Worm (Caenorhabditis elegans): ENCODE measurements around the gene W02F12.4.
A peak's percentile ranks its signal among the peaks of the same experiment; 100 is the strongest.

The W02F12.4 gene

ce11 chrV:6685963-6686362, 20.8 kb downstream of the W02F12.4 start:
- TF ChIP-seq ref-2 (tag; optimal IDR thresholded peaks at IDR 0.05) (no peak), ceh-19 (GFP tag; optimal IDR thresholded peaks at IDR 0.05) (no peak), fax-1 (tag; optimal IDR thresholded peaks at IDR 0.05) (no peak), rnt-1 (tag; optimal IDR thresholded peaks at IDR 0.05) (no peak), hlh-6 (tag; optimal IDR thresholded peaks at IDR 0.05) (no peak), hlh-30 (tag; optimal IDR thresholded peaks at IDR 0.05; ENCODE audit: insufficient read depth) (no peak), ceh-6 (GFP tag; optimal IDR thresholded peaks at IDR 0.05) (no peak), pag-3 (tag; optimal IDR thresholded peaks at IDR 0.05; ENCODE audit: borderline replicate concordance) (no peak)

ce11 chrV:6685499-6685898, 21.2 kb downstream of the W02F12.4 start:
- no peak for TF ChIP-seq sox-2 (GFP tag; IDR thresholded peaks at IDR 0.05)
- TF ChIP-seq mec-3 (tag; optimal IDR thresholded peaks at IDR 0.05; ENCODE audit: borderline replicate concordance): no peak
- no peak for TF ChIP-seq ttx-3 (tag; optimal IDR thresholded peaks at IDR 0.05)
- no peak for TF ChIP-seq elt-4 (tag; optimal IDR thresholded peaks at IDR 0.05)
- TF ChIP-seq ceh-31 (tag; optimal IDR thresholded peaks at IDR 0.05): no peak
- TF ChIP-seq dmd-4 (tag; optimal IDR thresholded peaks at IDR 0.05; ENCODE audit: borderline replicate concordance): no peak
- TF ChIP-seq ceh-30 (tag; optimal IDR thresholded peaks at IDR 0.05): no peak
- TF ChIP-seq T23F11.4 (GFP tag; optimal IDR thresholded peaks at IDR 0.05): no peak
- TF ChIP-seq F13H6.1 (tag; optimal IDR thresholded peaks at IDR 0.05): no peak
- TF ChIP-seq sox-4 (tag; optimal IDR thresholded peaks at IDR 0.05): no peak
- TF ChIP-seq C08G9.2 (tag; optimal IDR thresholded peaks at IDR 0.05): no peak
- TF ChIP-seq hlh-30 (tag; optimal IDR thresholded peaks at IDR 0.05; ENCODE audit: insufficient read depth): no peak
- no peak for TF ChIP-seq tbx-7 (tag; optimal IDR thresholded peaks at IDR 0.05)
- TF ChIP-seq hlh-8 (tag; optimal IDR thresholded peaks at IDR 0.05): no peak
- TF ChIP-seq dve-1 (tag; optimal IDR thresholded peaks at IDR 0.05): no peak
- no peak for TF ChIP-seq ceh-22 (tag; optimal IDR thresholded peaks at IDR 0.05)
- TF ChIP-seq pros-1 (tag; optimal IDR thresholded peaks at IDR 0.05): no peak
- TF ChIP-seq hlh-6 (tag; optimal IDR thresholded peaks at IDR 0.05): no peak
- TF ChIP-seq pha-4 (tag; optimal IDR thresholded peaks at IDR 0.05): no peak
- TF ChIP-seq zip-5 (tag; optimal IDR thresholded peaks at IDR 0.05): no peak

- TF ChIP-seq unc-42 (tag; optimal IDR thresholded peaks at IDR 0.05) (peak; percentile 43), ceh-31 (tag; optimal IDR thresholded peaks at IDR 0.05) (peak; percentile 40), ceh-30 (tag; optimal IDR thresholded peaks at IDR 0.05) (no peak), sox-2 (GFP tag; IDR thresholded peaks at IDR 0.05) (peak; percentile 38), tbx-2 (tag; optimal IDR thresholded peaks at IDR 0.05) (no peak)
These were observed 22.2 kb downstream of the W02F12.4 start for ce11 chrV:6684541-6684940.

- TF ChIP-seq pha-2 (tag; optimal IDR thresholded peaks at IDR 0.05): no peak
- TF ChIP-seq syd-9 (tag; optimal IDR thresholded peaks at IDR 0.05): no peak
- TF ChIP-seq T23F11.4 (GFP tag; optimal IDR thresholded peaks at IDR 0.05): no peak
- TF ChIP-seq odd-2 (tag; optimal IDR thresholded peaks at IDR 0.05): no peak
- TF ChIP-seq pag-3 (tag; optimal IDR thresholded peaks at IDR 0.05; ENCODE audit: borderline replicate concordance): no peak
These were observed 23.0 kb downstream of the W02F12.4 start for ce11 chrV:6683740-6684139.

- no peak for TF ChIP-seq C08G9.2 (tag; optimal IDR thresholded peaks at IDR 0.05)
- no peak for TF ChIP-seq hlh-13 (GFP tag; optimal IDR thresholded peaks at IDR 0.05)
- no peak for TF ChIP-seq madf-2 (tag; optimal IDR thresholded peaks at IDR 0.05)
- no peak for TF ChIP-seq nfya-1 (tag; optimal IDR thresholded peaks at IDR 0.05)
- TF ChIP-seq ztf-16 (tag; optimal IDR thresholded peaks at IDR 0.05): no peak
- no peak for TF ChIP-seq unc-3 (GFP tag; conservative IDR thresholded peaks at IDR 0.05)
- TF ChIP-seq unc-3 (tag; optimal IDR thresholded peaks at IDR 0.05): no peak
- TF ChIP-seq K02D7.2 (tag; optimal IDR thresholded peaks at IDR 0.05): no peak
- no peak for TF ChIP-seq ceh-2 (tag; optimal IDR thresholded peaks at IDR 0.05)
- TF ChIP-seq elt-4 (tag; optimal IDR thresholded peaks at IDR 0.05): no peak
- TF ChIP-seq pag-3 (tag; optimal IDR thresholded peaks at IDR 0.05; ENCODE audit: borderline replicate concordance): no peak
- no peak for TF ChIP-seq tbx-2 (tag; optimal IDR thresholded peaks at IDR 0.05)
- no peak for TF ChIP-seq fkh-6 (tag; optimal IDR thresholded peaks at IDR 0.05)
These were observed 23.5 kb downstream of the W02F12.4 start for ce11 chrV:6683282-6683681.

Data from whole organism, late embryonic.